Worm (Caenorhabditis elegans) whole organism, L1 larva: Measurements from ENCODE around the gene ddn-3.

Source experiments
- C16A3.4 ChIP-seq: fragments of 150-350 bp; optimal IDR thresholded peaks from 2 replicates; lab custom pipeline; 2014; ENCODE audit warnings: missing biosample characterization, missing genetic modification characterization
- ama-1 ChIP-seq: fragments of 150-350 bp; optimal IDR thresholded peaks from 2 replicates; lab custom pipeline; 2014
- ceh-82 ChIP-seq, 3 experiments: fragments of 150-350 bp in 1 of 3; sonication (generic microtip) in 2 of 3; optimal IDR thresholded peaks; 2 replicates each; lab custom pipeline; 2014 to 2017; ENCODE audit warnings: missing biosample characterization in 3 of 3, missing genetic modification characterization in 3 of 3
- efl-3 ChIP-seq: fragments of 200-800 bp; sonication (Bioruptor generic); optimal IDR thresholded peaks from 2 replicates; lab custom pipeline; 2018; ENCODE audit warnings: mild to moderate bottlenecking, missing genetic modification characterization, missing compliant biosample characterization
- egl-27 ChIP-seq, 2 experiments: fragments of 150-350 bp in 1 of 2; sonication (generic microtip); optimal IDR thresholded peaks; 3 replicates each; lab custom pipeline; 2017 to 2018; ENCODE audit warnings: missing biosample characterization in 2 of 2, missing genetic modification characterization in 2 of 2, missing genetic modification reagents in 2 of 2
- elt-2 ChIP-seq: sonication (generic microtip); optimal IDR thresholded peaks from 2 replicates; lab custom pipeline; 2016; ENCODE audit warnings: missing genetic modification characterization, mild to moderate bottlenecking, inconsistent platforms, missing compliant biosample characterization, missing genetic modification reagents
- lin-13 ChIP-seq: fragments of 150-350 bp; optimal IDR thresholded peaks from 2 replicates; lab custom pipeline; 2014; ENCODE audit warnings: missing biosample characterization, missing genetic modification reagents, missing genetic modification characterization
- swsn-7 ChIP-seq: sonication (generic microtip); optimal IDR thresholded peaks from 2 replicates; lab custom pipeline; 2016; ENCODE audit warnings: missing genetic modification characterization, missing compliant biosample characterization
- zag-1 ChIP-seq: fragments of 150-350 bp; optimal IDR thresholded peaks from 2 replicates; lab custom pipeline; 2014; ENCODE audit warnings: missing biosample characterization, missing genetic modification characterization

- no peak for TF ChIP-seq swsn-7
- no peak for TF ChIP-seq egl-27 (tag; optimal IDR thresholded peaks at IDR 0.05; lab: Kevin White, UChicago)
- no peak for TF ChIP-seq ama-1 (lab: Kevin White, UChicago)
- no peak for TF ChIP-seq zag-1 (tag; lab: Kevin White, UChicago)
- no peak for TF ChIP-seq efl-3 (GFP tag; lab: Kevin White, UChicago)
- no peak for TF ChIP-seq C16A3.4
- TF ChIP-seq ceh-82 (tag; optimal IDR thresholded peaks at IDR 0.05; lab: Kevin White, UChicago), result no peak
- TF ChIP-seq lin-13 (GFP tag; lab: Kevin White, UChicago), result no peak
- no peak for TF ChIP-seq elt-2
Observed at ce11 chrV:14317621-14318020, 6.6 kb upstream of the ddn-3 start.
